Worm (Caenorhabditis elegans) whole organism, L4/young adult: ENCODE data around the gene Y39E4B.6.

ENCODE experiments used
- W03F9.2 ChIP-seq: fragments of 150-350 bp; optimal IDR thresholded peaks from 2 replicates; lab custom pipeline; 2014; ENCODE audit warnings: missing biosample characterization, missing genetic modification characterization
- dao-5 ChIP-seq: sonication (generic microtip); optimal IDR thresholded peaks from 2 replicates; lab custom pipeline; 2016; ENCODE audit warnings: missing genotype, missing genetic modification characterization, moderate library complexity, missing compliant biosample characterization
- him-1 ChIP-seq: sonication (generic microtip); optimal IDR thresholded peaks from 2 replicates; lab custom pipeline; 2016; ENCODE audit warnings: missing genotype, missing genetic modification reagents, missing genetic modification characterization, missing compliant biosample characterization

DNA sequence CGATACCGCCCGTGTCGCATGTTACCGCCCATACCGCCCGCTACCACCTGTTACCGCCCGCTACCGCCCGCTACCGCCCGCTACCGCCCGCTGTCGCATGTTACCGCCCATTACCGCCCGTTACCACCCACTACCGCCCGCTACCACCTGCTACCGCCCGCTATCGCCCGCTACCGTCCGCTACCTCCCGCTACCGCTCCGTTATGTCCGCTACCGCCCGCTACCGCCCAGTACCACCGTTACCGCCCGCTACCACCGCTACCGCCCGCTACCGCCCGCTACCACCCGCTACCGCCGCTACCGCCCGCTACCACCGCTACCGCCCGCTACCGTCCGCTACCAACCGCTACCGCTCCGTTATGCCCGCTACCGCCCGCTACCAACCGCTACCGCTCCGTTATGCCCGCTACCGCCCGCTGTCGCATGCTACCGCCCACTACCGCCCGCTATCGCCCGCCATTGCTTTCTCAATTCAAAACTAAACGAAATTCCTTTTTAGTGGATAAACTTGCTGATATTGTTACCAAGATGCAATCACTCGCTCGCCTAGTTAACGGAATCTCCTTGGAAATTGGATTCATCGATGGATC lies 38.0 kb upstream of the Y39E4B.6 start:
- no peak for TF ChIP-seq him-1 (tag; lab: Kevin White, UChicago)
- no peak for TF ChIP-seq W03F9.2 (tag; lab: Kevin White, UChicago)
- TF ChIP-seq dao-5 (tag; lab: Kevin White, UChicago) = no peak
